Worm (Caenorhabditis elegans) whole organism, L4 larva: ENCODE measurements around the gene pigx-1.

Experiments
- D1046.2 ChIP-seq: fragments of 200-800 bp; sonication (Bioruptor generic); IDR thresholded peaks from 2 replicates; pipeline ENCODE4 v1.3.6; 2022; ENCODE audit warnings: missing genetic modification characterization, missing compliant biosample characterization
- F10B5.3 ChIP-seq: sonication (generic microtip); optimal IDR thresholded peaks from 2 replicates; lab custom pipeline; 2016; ENCODE audit warnings: mild to moderate bottlenecking, missing genetic modification characterization, missing compliant biosample characterization
- T26A8.4 ChIP-seq: fragments of 200-800 bp; sonication (Bioruptor generic); IDR thresholded peaks from 2 replicates; pipeline ENCODE4 v1.3.6; 2022; ENCODE audit warnings: missing genetic modification characterization, missing compliant biosample characterization
- Y48G9A.11 ChIP-seq: fragments of 200-800 bp; sonication (Bioruptor generic); IDR thresholded peaks from 2 replicates; pipeline ENCODE4 v1.3.6; 2022; ENCODE audit warnings: missing genetic modification reagents, missing genetic modification characterization, missing compliant biosample characterization
- Y5F2A.4 ChIP-seq: fragments of 200-800 bp; sonication (Bioruptor generic); optimal IDR thresholded peaks from 2 replicates; lab custom pipeline; 2018; ENCODE audit warnings: mild to moderate bottlenecking, missing genetic modification characterization, missing compliant biosample characterization
- ZK546.5 ChIP-seq, 2 experiments: sonication (generic microtip); optimal IDR thresholded peaks; 2 replicates each; lab custom pipeline; 2017; ENCODE audit warnings: missing biosample characterization in 2 of 2, missing genetic modification characterization in 2 of 2
- aly-2 ChIP-seq: sonication (generic microtip); optimal IDR thresholded peaks from 2 replicates; lab custom pipeline; 2018; ENCODE audit warnings: missing biosample characterization, missing genetic modification characterization
- attf-4 ChIP-seq: sonication (generic microtip); optimal IDR thresholded peaks from 3 replicates; lab custom pipeline; 2017; ENCODE audit warnings: missing biosample characterization, missing genetic modification characterization
- ceh-28 ChIP-seq: fragments of 150-350 bp; optimal IDR thresholded peaks from 2 replicates; lab custom pipeline; 2014; ENCODE audit warnings: missing biosample characterization, missing genetic modification reagents, missing genetic modification characterization
- ceh-32 ChIP-seq: sonication (generic microtip); optimal IDR thresholded peaks from 2 replicates; lab custom pipeline; 2016; ENCODE audit warnings: mild to moderate bottlenecking, missing genetic modification characterization, missing compliant biosample characterization; ENCODE audit not compliant: poor library complexity
- ceh-44 ChIP-seq: fragments of 200-800 bp; sonication (Bioruptor generic); IDR thresholded peaks from 2 replicates; pipeline ENCODE4 v1.3.6; 2022; ENCODE audit warnings: missing genetic modification reagents, missing genetic modification characterization, missing compliant biosample characterization
- ceh-82 ChIP-seq: sonication (generic microtip); optimal IDR thresholded peaks from 2 replicates; lab custom pipeline; 2017; ENCODE audit warnings: missing biosample characterization, missing genetic modification characterization
- ces-1 ChIP-seq: fragments of 150-350 bp; sonication (generic microtip); optimal IDR thresholded peaks from 4 replicates; lab custom pipeline; 2014; ENCODE audit warnings: missing biosample characterization, missing genetic modification reagents, missing genetic modification characterization
- cey-2 ChIP-seq: sonication (generic microtip); optimal IDR thresholded peaks from 3 replicates; lab custom pipeline; 2017; ENCODE audit warnings: missing genetic modification characterization, mild to moderate bottlenecking, missing compliant biosample characterization, antibody characterized with exemption, borderline replicate concordance; ENCODE audit not compliant: insufficient read depth
- daf-12 ChIP-seq: fragments of 150-350 bp; optimal IDR thresholded peaks from 2 replicates; lab custom pipeline; 2014; ENCODE audit warnings: missing biosample characterization, missing genetic modification reagents, missing genetic modification characterization
- daf-16 ChIP-seq, 3 experiments: sonication (generic microtip); optimal IDR thresholded peaks; 2 replicates each; lab custom pipeline; 2016 to 2017; ENCODE audit warnings: missing genetic modification characterization in 3 of 3, missing genetic modification reagents in 3 of 3, mild to moderate bottlenecking in 2 of 3, missing compliant biosample characterization in 2 of 3, missing biosample characterization in 1 of 3, moderate library complexity in 1 of 3
- daf-19 ChIP-seq: fragments of 200-800 bp; sonication (Bioruptor generic); conservative IDR thresholded peaks from 2 replicates; pipeline ENCODE4 v1.3.6; 2022; ENCODE audit warnings: missing genetic modification characterization, missing compliant biosample characterization
- daf-8 ChIP-seq: fragments of 200-800 bp; sonication (Bioruptor generic); IDR thresholded peaks from 2 replicates; pipeline ENCODE4 v1.3.6; 2022; ENCODE audit warnings: missing genetic modification characterization, missing compliant biosample characterization
- dmd-6 ChIP-seq: fragments of 200-800 bp; sonication (Bioruptor generic); IDR thresholded peaks from 2 replicates; pipeline ENCODE4 v1.3.6; 2022; ENCODE audit warnings: missing genetic modification reagents, missing genetic modification characterization, missing compliant biosample characterization
- dmd-9 ChIP-seq: fragments of 200-800 bp; sonication (Bioruptor generic); IDR thresholded peaks from 2 replicates; pipeline ENCODE4 v1.3.6; 2022; ENCODE audit warnings: missing genetic modification reagents, missing genetic modification characterization, missing compliant biosample characterization
- duxl-1 ChIP-seq: sonication (generic microtip); optimal IDR thresholded peaks from 2 replicates; lab custom pipeline; 2016; ENCODE audit warnings: mild to moderate bottlenecking, missing genetic modification characterization, moderate library complexity, missing compliant biosample characterization; ENCODE audit not compliant: poor library complexity
- dve-1 ChIP-seq: sonication (generic microtip); optimal IDR thresholded peaks from 2 replicates; lab custom pipeline; 2017; ENCODE audit warnings: antibody characterized with exemption, mild to moderate bottlenecking, missing genetic modification characterization, missing compliant biosample characterization; ENCODE audit not compliant: insufficient read depth
- egl-43 ChIP-seq: fragments of 200-800 bp; sonication (Bioruptor generic); IDR thresholded peaks from 2 replicates; pipeline ENCODE4 v1.3.6; 2022; ENCODE audit warnings: missing genetic modification reagents, missing genetic modification characterization, missing compliant biosample characterization
- fkh-10 ChIP-seq: fragments of 150-350 bp; optimal IDR thresholded peaks from 2 replicates; lab custom pipeline; 2014; ENCODE audit warnings: missing biosample characterization, missing genetic modification reagents, missing genetic modification characterization
- fos-1 ChIP-seq: fragments of 150-350 bp; optimal IDR thresholded peaks from 2 replicates; lab custom pipeline; 2014; ENCODE audit warnings: missing biosample characterization, missing genetic modification characterization
- gei-8 ChIP-seq: fragments of 200-800 bp; sonication (Bioruptor generic); optimal IDR thresholded peaks from 2 replicates; lab custom pipeline; 2018; ENCODE audit warnings: mild to moderate bottlenecking, missing genetic modification characterization, missing compliant biosample characterization
- hlh-30 ChIP-seq: sonication (generic microtip); optimal IDR thresholded peaks from 2 replicates; lab custom pipeline; 2017; ENCODE audit warnings: antibody characterized with exemption, mild to moderate bottlenecking, missing genetic modification characterization, missing compliant biosample characterization; ENCODE audit not compliant: insufficient read depth
- mdt-29 ChIP-seq: fragments of 200-800 bp; sonication (Bioruptor generic); IDR thresholded peaks from 2 replicates; pipeline ENCODE4 v1.3.6; 2022; ENCODE audit warnings: missing genetic modification reagents, missing genetic modification characterization, missing compliant biosample characterization
- mep-1 ChIP-seq: fragments of 150-350 bp; sonication (generic microtip); optimal IDR thresholded peaks from 3 replicates; lab custom pipeline; 2014; ENCODE audit warnings: missing biosample characterization, missing genetic modification characterization
- mxl-3 ChIP-seq: fragments of 200-800 bp; sonication (Bioruptor generic); optimal IDR thresholded peaks from 2 replicates; lab custom pipeline; 2018; ENCODE audit warnings: mild to moderate bottlenecking, missing genetic modification characterization, missing compliant biosample characterization
- nhr-102 ChIP-seq: sonication (generic microtip); optimal IDR thresholded peaks from 2 replicates; lab custom pipeline; 2016; ENCODE audit warnings: mild to moderate bottlenecking, missing genetic modification characterization, moderate library complexity, missing compliant biosample characterization
- nhr-11 ChIP-seq: fragments of 150-350 bp; optimal IDR thresholded peaks from 2 replicates; lab custom pipeline; 2014; ENCODE audit warnings: missing biosample characterization, missing genetic modification characterization
- nhr-111 ChIP-seq: fragments of 200-800 bp; sonication (Bioruptor generic); optimal IDR thresholded peaks from 2 replicates; lab custom pipeline; 2018; ENCODE audit warnings: mild to moderate bottlenecking, missing genetic modification characterization, missing compliant biosample characterization
- nhr-25 ChIP-seq: sonication (generic microtip); optimal IDR thresholded peaks from 2 replicates; lab custom pipeline; 2017; ENCODE audit warnings: missing genetic modification characterization, mild to moderate bottlenecking, missing compliant biosample characterization, antibody characterized with exemption, moderate library complexity, borderline replicate concordance; ENCODE audit not compliant: insufficient read depth
- nhr-42 ChIP-seq: fragments of 200-800 bp; sonication (Bioruptor generic); IDR thresholded peaks from 2 replicates; pipeline ENCODE4 v1.3.6; 2022; ENCODE audit warnings: missing genetic modification characterization, missing compliant biosample characterization
- nhr-6 ChIP-seq: fragments of 150-350 bp; optimal IDR thresholded peaks from 2 replicates; lab custom pipeline; 2014; ENCODE audit warnings: missing biosample characterization, missing genetic modification characterization
- nhr-76 ChIP-seq: fragments of 150-350 bp; optimal IDR thresholded peaks from 2 replicates; lab custom pipeline; 2014; ENCODE audit warnings: missing biosample characterization, missing genetic modification characterization
- nhr-77 ChIP-seq: fragments of 150-350 bp; optimal IDR thresholded peaks from 2 replicates; lab custom pipeline; 2014; ENCODE audit warnings: missing biosample characterization, missing genetic modification characterization
- php-3 ChIP-seq: fragments of 200-800 bp; sonication (Bioruptor generic); IDR thresholded peaks from 2 replicates; pipeline ENCODE4 v1.3.6; 2022; ENCODE audit warnings: missing genetic modification reagents, missing genetic modification characterization, missing compliant biosample characterization
- pqm-1 ChIP-seq: sonication (generic microtip); optimal IDR thresholded peaks from 2 replicates; lab custom pipeline; 2017; ENCODE audit warnings: missing biosample characterization, missing genetic modification characterization
- saeg-2 ChIP-seq: fragments of 200-800 bp; sonication (Bioruptor generic); IDR thresholded peaks from 2 replicates; pipeline ENCODE4 v1.3.6; 2022; ENCODE audit warnings: missing genetic modification reagents, missing genetic modification characterization, missing compliant biosample characterization
- sdz-12 ChIP-seq: fragments of 200-800 bp; sonication (Bioruptor generic); optimal IDR thresholded peaks from 2 replicates; lab custom pipeline; 2018; ENCODE audit warnings: mild to moderate bottlenecking, missing genetic modification characterization, missing compliant biosample characterization
- skn-1 ChIP-seq: fragments of 150-350 bp; optimal IDR thresholded peaks from 2 replicates; lab custom pipeline; 2014; ENCODE audit warnings: missing biosample characterization, missing genetic modification characterization
- tag-97 ChIP-seq: fragments of 200-800 bp; sonication (Bioruptor generic); IDR thresholded peaks from 2 replicates; pipeline ENCODE4 v1.3.6; 2022; ENCODE audit warnings: missing genetic modification characterization, missing compliant biosample characterization
- tra-1 ChIP-seq: fragments of 200-800 bp; sonication (Bioruptor generic); IDR thresholded peaks from 2 replicates; pipeline ENCODE4 v1.3.6; 2022; ENCODE audit warnings: missing genetic modification reagents, missing genetic modification characterization, missing compliant biosample characterization
- unc-39 ChIP-seq: sonication (generic microtip); optimal IDR thresholded peaks from 2 replicates; lab custom pipeline; 2017; ENCODE audit warnings: missing biosample characterization, missing genetic modification characterization
- unc-62 ChIP-seq, 3 experiments: fragments of 150-350 bp in 1 of 3; sonication (generic microtip); optimal IDR thresholded peaks in 2 of 3; peaks in 1 of 3; 1 replicate in 1 of 3; 2 replicates in 2 of 3; lab custom pipeline; 2014 to 2017; ENCODE audit warnings: missing biosample characterization in 3 of 3, missing genetic modification characterization in 3 of 3, missing genetic modification reagents in 3 of 3, missing genotype in 1 of 3
- vab-7 ChIP-seq: fragments of 200-800 bp; sonication (Bioruptor generic); IDR thresholded peaks from 2 replicates; pipeline ENCODE4 v1.3.6; 2022; ENCODE audit warnings: missing genetic modification reagents, missing genetic modification characterization, missing compliant biosample characterization
- zfp-2 ChIP-seq: sonication (generic microtip); optimal IDR thresholded peaks from 2 replicates; lab custom pipeline; 2016; ENCODE audit warnings: mild to moderate bottlenecking, missing genetic modification characterization, missing compliant biosample characterization
- ztf-7 ChIP-seq: fragments of 150-350 bp; optimal IDR thresholded peaks from 2 replicates; lab custom pipeline; 2014; ENCODE audit warnings: missing biosample characterization, missing genetic modification characterization

pigx-1 gene

ce11 chrX:1093154-1093553 lies 3.7 kb downstream of the pigx-1 start (continued):
- peak; percentile 75 for TF ChIP-seq php-3 (GFP tag; lab: Robert Waterston, UW)
- TF ChIP-seq unc-39 (tag; lab: Kevin White, UChicago) = no peak
- TF ChIP-seq nhr-11 = peak; percentile 97
- TF ChIP-seq nhr-6 (tag; lab: Kevin White, UChicago) = peak; percentile 95
- TF ChIP-seq ceh-82 (tag; lab: Kevin White, UChicago) = no peak
- peak; percentile 40 for TF ChIP-seq ceh-28 (tag; lab: Kevin White, UChicago)
- TF ChIP-seq fkh-10 (GFP tag; lab: Kevin White, UChicago) = peak; percentile 95
- no peak for TF ChIP-seq ZK546.5 (tag; optimal IDR thresholded peaks at IDR 0.05; lab: Kevin White, UChicago)
- peak; percentile 77 for TF ChIP-seq ztf-7 (tag; lab: Kevin White, UChicago)
- TF ChIP-seq saeg-2 (GFP tag; lab: Robert Waterston, UW) = 0 out of 2 replicates have a peak, but pooled peaks have one; percentile 69
- TF ChIP-seq unc-62 (GFP tag; optimal IDR thresholded peaks at IDR 0.05 in 1 of 2; lab: Kevin White, UChicago) = peak; percentile 26 to 100
- TF ChIP-seq unc-62 (tag; optimal IDR thresholded peaks at IDR 0.05; lab: Kevin White, UChicago) = no peak
- TF ChIP-seq mdt-29 (GFP tag; lab: Robert Waterston, UW) = peak; percentile 35; the same call in 1 of the 2 replicates
- TF ChIP-seq gei-8 = peak; percentile 65
- TF ChIP-seq attf-4 (tag; lab: Kevin White, UChicago) = no peak
- peak; percentile 97 for TF ChIP-seq mep-1 (tag; lab: Kevin White, UChicago)
- peak; percentile 43 for TF ChIP-seq cey-2 (tag; lab: Kevin White, UChicago)
- TF ChIP-seq dve-1 = peak; percentile 99
- TF ChIP-seq Y5F2A.4 (GFP tag; lab: Kevin White, UChicago) = no peak
- no peak for TF ChIP-seq nhr-111
- no peak for TF ChIP-seq dmd-9
- no peak for TF ChIP-seq Y48G9A.11 (GFP tag; lab: Robert Waterston, UW)
- peak; percentile 99 for TF ChIP-seq hlh-30 (tag; lab: Kevin White, UChicago)
- TF ChIP-seq ces-1 (GFP tag; lab: Kevin White, UChicago) = no peak
- no peak for TF ChIP-seq D1046.2 (GFP tag; lab: Robert Waterston, UW)
- TF ChIP-seq T26A8.4 (GFP tag; lab: Robert Waterston, UW) = peak; percentile 85
- TF ChIP-seq fos-1 (tag; lab: Kevin White, UChicago) = no peak
- TF ChIP-seq skn-1 = no peak
- no peak for TF ChIP-seq tag-97 (GFP tag; lab: Robert Waterston, UW)
- peak; percentile 79 for TF ChIP-seq nhr-102 (tag; lab: Kevin White, UChicago)
- TF ChIP-seq F10B5.3 = peak; percentile 44
- peak; percentile 97 for TF ChIP-seq mxl-3 (GFP tag; lab: Kevin White, UChicago)
- TF ChIP-seq nhr-42 (GFP tag; lab: Robert Waterston, UW) = 0 out of 2 replicates have a peak, but pooled peaks have one; percentile 54
- TF ChIP-seq aly-2 (tag; lab: Kevin White, UChicago) = no peak
- TF ChIP-seq nhr-76 (tag; lab: Kevin White, UChicago) = no peak
- TF ChIP-seq duxl-1 = peak; percentile 68
- peak; percentile 95 for TF ChIP-seq tra-1 (GFP tag; lab: Robert Waterston, UW)
- no peak for TF ChIP-seq sdz-12 (GFP tag; lab: Kevin White, UChicago)
- TF ChIP-seq daf-16 (GFP tag; optimal IDR thresholded peaks at IDR 0.05; lab: Kevin White, UChicago) = peak; percentile 69 to 90
- TF ChIP-seq daf-16 (tag; optimal IDR thresholded peaks at IDR 0.05; lab: Kevin White, UChicago) = peak; percentile 96
- TF ChIP-seq ceh-32 (tag; lab: Kevin White, UChicago) = no peak
- TF ChIP-seq nhr-77 (tag; lab: Kevin White, UChicago) = peak; percentile 95
- TF ChIP-seq dmd-6 (GFP tag; lab: Robert Waterston, UW) = peak; percentile 97
- TF ChIP-seq daf-8 = no peak
- peak; percentile 48 for TF ChIP-seq pqm-1
- TF ChIP-seq daf-12 = no peak
- no peak for TF ChIP-seq ceh-44 (GFP tag; lab: Robert Waterston, UW)
- peak; percentile 38 for TF ChIP-seq zfp-2 (tag; lab: Kevin White, UChicago)
- peak; percentile 31; the same call in 1 of the 2 replicates for TF ChIP-seq daf-19 (GFP tag; lab: Robert Waterston, UW)
- peak; percentile 38; the same call in 1 of the 2 replicates for TF ChIP-seq vab-7
- TF ChIP-seq nhr-25 (tag; lab: Kevin White, UChicago) = peak; percentile 46
- peak; percentile 87 for TF ChIP-seq egl-43 (GFP tag; lab: Robert Waterston, UW)
